Fruit fly (Drosophila melanogaster): ENCODE measurements around the gene S.
A peak's percentile ranks its signal among the peaks of the same experiment; 100 is the strongest.

Gene S

dm6 chr2L:1074180-1074864, 3.3 kb downstream of the S start (continued):
- no peak for TF ChIP-seq bbx (GFP tag; IDR thresholded peaks at IDR 0.05; ENCODE audit: partially characterized antibody)
- TF ChIP-seq CG12744 (GFP tag; optimal IDR thresholded peaks at IDR 0.05), result peak; percentile 43
- no peak for TF ChIP-seq MESR4 (GFP tag; optimal IDR thresholded peaks at IDR 0.05)
- TF ChIP-seq CG6689 (GFP tag; IDR thresholded peaks at IDR 0.05), result peak; percentile 82
- peak; percentile 74 for TF ChIP-seq CG9437 (GFP tag; optimal IDR thresholded peaks at IDR 0.05)
- TF ChIP-seq phol (tag; optimal IDR thresholded peaks at IDR 0.05), result peak; percentile 89
- peak; percentile 70 for TF ChIP-seq bcd (GFP tag; optimal IDR thresholded peaks at IDR 0.05)
- TF ChIP-seq CG8089 (GFP tag; optimal IDR thresholded peaks at IDR 0.05), result peak; percentile 60
- TF ChIP-seq hbn (GFP tag; IDR thresholded peaks at IDR 0.05; ENCODE audit: partially characterized antibody), result no peak
- peak; percentile 20 for TF ChIP-seq Sry-β (GFP tag; optimal IDR thresholded peaks at IDR 0.05)
- peak; percentile 0 for TF ChIP-seq exex (tag; optimal IDR thresholded peaks at IDR 0.05)
- peak; percentile 58 for TF ChIP-seq Deaf1 (tag; optimal IDR thresholded peaks at IDR 0.05)
- TF ChIP-seq Antp (GFP tag; optimal IDR thresholded peaks at IDR 0.05), result peak; percentile 66
- peak; percentile 19 for TF ChIP-seq Hand (GFP tag; optimal IDR thresholded peaks at IDR 0.05)
- TF ChIP-seq Hmr (GFP tag; optimal IDR thresholded peaks at IDR 0.05), result peak; percentile 62
- TF ChIP-seq h (optimal IDR thresholded peaks at IDR 0.05), result no peak
- peak; percentile 89 for TF ChIP-seq CG8388 (GFP tag; optimal IDR thresholded peaks at IDR 0.05)
- peak; percentile 88 for TF ChIP-seq ATbp (GFP tag; optimal IDR thresholded peaks at IDR 0.05)
- peak; percentile 69 for TF ChIP-seq CG4707 (GFP tag; optimal IDR thresholded peaks at IDR 0.05)
- TF ChIP-seq vfl (GFP tag; optimal IDR thresholded peaks at IDR 0.05), result no peak
- peak; percentile 81 for TF ChIP-seq Xbp1 (GFP tag; optimal IDR thresholded peaks at IDR 0.05)
- peak; percentile 40 for TF ChIP-seq CG13624 (GFP tag; optimal IDR thresholded peaks at IDR 0.05)
- no peak for TF ChIP-seq CG9876 (GFP tag; optimal IDR thresholded peaks at IDR 0.05)
- TF ChIP-seq CG31224 (GFP tag; IDR thresholded peaks at IDR 0.05), result peak; percentile 53; the same call in 1 of the 2 replicates
- TF ChIP-seq Dll (GFP tag; IDR thresholded peaks at IDR 0.05; ENCODE audit: partially characterized antibody), result no peak
- TF ChIP-seq Tbp (GFP tag; optimal IDR thresholded peaks at IDR 0.05), result no peak
- peak; percentile 40 for TF ChIP-seq HLH54F (GFP tag; optimal IDR thresholded peaks at IDR 0.05)
- TF ChIP-seq Eip74EF (GFP tag; optimal IDR thresholded peaks at IDR 0.05), result peak in 1 of 2 experiments; percentile 86
- TF ChIP-seq CG7357 (GFP tag; IDR thresholded peaks at IDR 0.05), result no peak
- TF ChIP-seq Gug (GFP tag; IDR thresholded peaks at IDR 0.05), result peak; percentile 42; the same call in 1 of the 4 replicates
- TF ChIP-seq CG7271 (tag; optimal IDR thresholded peaks at IDR 0.05), result peak; percentile 38
- TF ChIP-seq vvl (GFP tag; IDR thresholded peaks at IDR 0.05), result peak; percentile 88
- TF ChIP-seq CG7786 (GFP tag; optimal IDR thresholded peaks at IDR 0.05), result peak; percentile 50
- TF ChIP-seq CG8359 (GFP tag; optimal IDR thresholded peaks at IDR 0.05; ENCODE audit: borderline replicate concordance), result peak; percentile 73
- TF ChIP-seq Drgx (GFP tag; IDR thresholded peaks at IDR 0.05), result peak; percentile 57; the same call in 1 of the 2 replicates
- no peak for TF ChIP-seq TFAM (GFP tag; optimal IDR thresholded peaks at IDR 0.05)
- TF ChIP-seq CG10267 (tag; optimal IDR thresholded peaks at IDR 0.05), result peak; percentile 82
- TF ChIP-seq CG4854 (GFP tag; optimal IDR thresholded peaks at IDR 0.05), result peak; percentile 4
- peak; percentile 88 for TF ChIP-seq ci (GFP tag; IDR thresholded peaks at IDR 0.05)
- peak; percentile 88 for TF ChIP-seq Xrp1 (GFP tag; IDR thresholded peaks at IDR 0.05)
- peak; percentile 61 for TF ChIP-seq Meics (GFP tag; optimal IDR thresholded peaks at IDR 0.05)
- TF ChIP-seq CG18262 (tag; optimal IDR thresholded peaks at IDR 0.05), result peak; percentile 92
- TF ChIP-seq CG1603 (tag; optimal IDR thresholded peaks at IDR 0.05), result peak; percentile 96
- no peak for TF ChIP-seq tna (GFP tag; IDR thresholded peaks at IDR 0.05; ENCODE audit: partially characterized antibody)
- TF ChIP-seq yki (optimal IDR thresholded peaks at IDR 0.05), result no peak
- TF ChIP-seq CkIIα-i1 (GFP tag; IDR thresholded peaks at IDR 0.05), result no peak
- no peak for TF ChIP-seq usp (GFP tag; optimal IDR thresholded peaks at IDR 0.05)
- TF ChIP-seq stwl (tag; optimal IDR thresholded peaks at IDR 0.05), result peak; percentile 14
- peak; percentile 69 for TF ChIP-seq chn (GFP tag; optimal IDR thresholded peaks at IDR 0.05)
